Worm (Caenorhabditis elegans): ENCODE data around the gene epac-1.

The epac-1 gene

DNA sequence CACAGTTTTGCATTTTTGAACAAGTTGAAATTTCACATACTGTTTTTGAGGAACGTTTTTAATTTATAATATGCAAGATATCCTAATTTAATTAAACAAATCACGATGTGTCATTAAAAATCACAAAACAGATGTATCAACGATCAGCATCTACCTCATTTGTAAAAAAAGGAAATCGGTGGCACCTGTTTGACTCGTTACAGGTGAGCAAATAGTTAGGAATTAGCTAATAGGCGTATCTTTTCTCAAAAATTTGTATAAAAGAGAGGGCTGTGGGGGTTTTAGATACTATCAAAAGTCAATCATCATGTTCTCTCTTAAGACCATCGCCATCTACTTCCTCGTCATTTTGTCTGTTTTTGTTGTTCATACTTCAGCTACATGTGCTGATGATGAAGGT, 10.0 kb downstream of the epac-1 start, which contains the start of gene T20G5.8:
Gene T20G5.8, plus strand, starts transcription at position 301 of the 400 bp plus-strand sequence.
- TF ChIP-seq sup-37 (GFP tag; optimal IDR thresholded peaks at IDR 0.05) (no peak), efl-1 (optimal IDR thresholded peaks at IDR 0.05) (no peak), efl-1 (GFP tag; optimal IDR thresholded peaks at IDR 0.05 in 1 of 2) (no peak), isw-1 (GFP tag; IDR thresholded peaks at IDR 0.05) (no peak), ceh-82 (tag; optimal IDR thresholded peaks at IDR 0.05) (no peak), nhr-19 (GFP tag; conservative IDR thresholded peaks at IDR 0.05) (no peak), ztf-4 (tag; optimal IDR thresholded peaks at IDR 0.05) (no peak), lin-14 (GFP tag; optimal IDR thresholded peaks at IDR 0.05) (no peak), F16B12.6 (tag; optimal IDR thresholded peaks at IDR 0.05) (no peak), hlh-4 (tag; optimal IDR thresholded peaks at IDR 0.05) (no peak), vab-15 (tag; optimal IDR thresholded peaks at IDR 0.05) (no peak), swsn-7 (tag; optimal IDR thresholded peaks at IDR 0.05) (no peak), lir-3 (tag; optimal IDR thresholded peaks at IDR 0.05; ENCODE audit: poor library complexity) (no peak), ets-5 (GFP tag; IDR thresholded peaks at IDR 0.05) (no peak), sptf-1 (tag; optimal IDR thresholded peaks at IDR 0.05) (no peak), hpl-2 (GFP tag; optimal IDR thresholded peaks at IDR 0.05) (no peak), mep-1 (tag; optimal IDR thresholded peaks at IDR 0.05) (no peak), unc-86 (tag; optimal IDR thresholded peaks at IDR 0.05) (no peak), ztf-11 (tag; optimal IDR thresholded peaks at IDR 0.05) (no peak)

DNA sequence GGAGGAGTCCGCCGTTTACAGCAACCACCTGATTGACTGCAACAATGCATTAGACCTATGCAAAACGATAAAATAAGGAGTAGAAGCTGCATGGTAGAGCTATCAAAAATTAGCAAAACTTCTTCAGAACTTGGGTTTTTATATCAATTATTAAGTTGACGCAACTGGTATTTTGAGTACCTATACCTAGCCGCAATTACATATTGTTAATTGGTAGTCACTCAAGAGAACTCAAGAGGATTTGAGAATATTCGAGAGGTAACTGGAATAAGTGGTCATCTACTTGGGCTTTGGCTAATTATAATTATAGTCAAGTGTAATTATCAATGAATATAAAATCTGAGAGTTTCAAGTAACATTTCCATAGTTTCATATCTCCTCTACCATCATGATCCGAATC, 12.2 kb downstream of the epac-1 start, which contains the start of the genes T20G5.13 and T20G5.12:
Gene T20G5.13, minus strand, starts transcription at position 101 of the 400 bp plus-strand sequence.
Gene T20G5.12, plus strand, starts transcription at position 370 of the 400 bp plus-strand sequence.
- no peak for TF ChIP-seq lin-14 (GFP tag; optimal IDR thresholded peaks at IDR 0.05)
- TF ChIP-seq mdl-1 (tag; optimal IDR thresholded peaks at IDR 0.05) = no peak
- no peak for TF ChIP-seq skn-1 (tag; optimal IDR thresholded peaks at IDR 0.05)
- TF ChIP-seq nhr-71 (tag; optimal IDR thresholded peaks at IDR 0.05) = no peak
- no peak for TF ChIP-seq elt-3 (tag; optimal IDR thresholded peaks at IDR 0.05)
- no peak for TF ChIP-seq dsc-1 (tag; optimal IDR thresholded peaks at IDR 0.05)
- no peak for TF ChIP-seq mab-9 (GFP tag; IDR thresholded peaks at IDR 0.05)
- TF ChIP-seq egl-27 (tag; optimal IDR thresholded peaks at IDR 0.05) = no peak

DNA sequence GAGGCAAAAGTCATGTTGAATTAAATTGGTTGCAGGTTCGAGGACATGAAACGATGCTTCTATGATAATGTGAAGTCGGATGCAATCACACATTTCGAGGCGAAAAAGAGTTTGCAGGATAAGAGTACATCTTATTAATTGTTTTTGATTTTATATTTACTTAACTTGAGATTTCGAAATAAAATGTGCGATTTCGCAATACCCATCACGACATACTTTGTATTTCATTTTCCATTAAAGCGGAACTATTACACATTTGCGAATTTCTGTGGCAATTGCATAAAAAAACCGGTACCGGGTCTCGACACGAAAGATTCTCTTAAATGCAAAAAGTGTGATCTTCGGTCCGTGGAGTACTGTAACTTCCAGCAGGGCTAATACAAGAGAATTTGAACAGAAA, 13.4 kb downstream of the epac-1 start:
- no peak for TF ChIP-seq efl-1 (optimal IDR thresholded peaks at IDR 0.05)
- peak in 1 of 2 experiments; percentile 6 for TF ChIP-seq efl-1 (GFP tag; optimal IDR thresholded peaks at IDR 0.05 in 1 of 2)
- TF ChIP-seq zip-4 (GFP tag; optimal IDR thresholded peaks at IDR 0.05) = peak; percentile 90
- peak; percentile 50 for TF ChIP-seq skn-1 (tag; optimal IDR thresholded peaks at IDR 0.05)
- no peak for TF ChIP-seq ceh-82 (tag; optimal IDR thresholded peaks at IDR 0.05)

DNA sequence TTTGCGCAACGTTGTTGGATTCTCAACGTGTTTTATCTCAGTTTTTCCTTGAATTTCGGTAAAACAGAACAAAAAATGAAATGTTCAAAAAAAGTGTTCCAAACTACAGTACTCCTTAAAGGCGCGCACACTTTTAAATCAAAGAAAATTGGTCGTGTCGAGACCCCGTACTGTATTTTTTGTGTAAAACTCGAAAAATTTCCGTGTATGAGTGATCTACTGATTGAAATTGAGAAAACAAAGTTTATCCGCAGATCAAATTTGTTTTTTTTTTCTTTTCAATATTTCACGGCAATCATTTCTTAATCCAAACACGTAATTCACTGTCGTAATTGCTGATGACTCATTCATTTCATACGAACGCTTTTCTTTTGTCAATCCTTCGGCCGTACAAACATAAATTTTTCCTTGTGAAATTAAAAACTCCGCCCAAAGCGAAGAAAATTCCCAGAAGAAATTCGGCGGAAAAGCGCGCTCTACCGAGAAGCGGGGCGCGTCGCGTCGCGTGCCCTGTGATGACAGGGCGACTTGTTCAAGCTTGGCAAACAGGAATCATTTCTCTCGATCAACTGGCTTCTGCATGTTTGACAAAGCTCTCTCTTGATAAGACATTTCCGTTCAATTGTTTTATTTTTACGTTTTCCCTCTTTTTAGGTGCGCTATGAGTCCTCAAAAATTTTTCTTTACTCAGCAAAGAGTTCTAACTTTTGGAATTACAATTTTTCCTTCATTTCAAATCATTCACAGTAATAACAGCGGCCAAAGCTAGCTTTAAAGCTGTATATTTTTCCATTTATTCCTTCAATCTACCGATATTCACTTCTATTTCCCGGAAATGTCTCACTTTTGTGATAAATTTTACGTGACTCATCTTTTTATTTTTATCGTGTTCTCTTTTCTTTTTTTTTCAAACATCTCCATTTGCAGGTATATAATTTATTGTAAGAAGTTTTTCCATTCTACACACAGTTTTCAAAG, 14.2 kb downstream of the epac-1 start, which contains the start of gene chc-1:
Gene chc-1, plus strand, starts transcription at position 928 of the 978 bp plus-strand sequence.
- TF ChIP-seq ceh-88 (GFP tag; IDR thresholded peaks at IDR 0.05) = no peak
- peak; percentile 70 for TF ChIP-seq lin-15B (tag; optimal IDR thresholded peaks at IDR 0.05)
- TF ChIP-seq egl-13 (tag; optimal IDR thresholded peaks at IDR 0.05) = no peak
- TF ChIP-seq dpl-1 (GFP tag; optimal IDR thresholded peaks at IDR 0.05) = peak; percentile 17 to 51 (median 30)
- no peak for TF ChIP-seq unc-98 (GFP tag; IDR thresholded peaks at IDR 0.05)
- no peak for TF ChIP-seq grh-1 (GFP tag; IDR thresholded peaks at IDR 0.05)
- TF ChIP-seq lin-35 (GFP tag; optimal IDR thresholded peaks at IDR 0.05) = peak; percentile 45 to 57
- peak; percentile 19 for TF ChIP-seq C16A3.4 (tag; optimal IDR thresholded peaks at IDR 0.05)
- no peak for TF ChIP-seq fkh-10 (GFP tag; optimal IDR thresholded peaks at IDR 0.05)
- TF ChIP-seq efl-1 (optimal IDR thresholded peaks at IDR 0.05) = peak; percentile 26 to 35
- TF ChIP-seq efl-1 (GFP tag; optimal IDR thresholded peaks at IDR 0.05 in 1 of 2) = peak in 1 of 2 experiments; percentile 43
- TF ChIP-seq nhr-85 (tag) = peak; percentile 48
- TF ChIP-seq ceh-82 (tag; optimal IDR thresholded peaks at IDR 0.05) = peak in 1 of 3 experiments; percentile 57
- TF ChIP-seq zip-4 (GFP tag; optimal IDR thresholded peaks at IDR 0.05) = no peak
- no peak for TF ChIP-seq nhr-237 (tag; optimal IDR thresholded peaks at IDR 0.05)
- peak; percentile 17 for TF ChIP-seq nhr-71 (tag; optimal IDR thresholded peaks at IDR 0.05)
- peak in 1 of 2 experiments; percentile 71 for TF ChIP-seq lsy-2 (tag; optimal IDR thresholded peaks at IDR 0.05)
- peak in 1 of 2 experiments; percentile 18 for TF ChIP-seq mdl-1 (tag; optimal IDR thresholded peaks at IDR 0.05)
- no peak for TF ChIP-seq ceh-90 (tag; optimal IDR thresholded peaks at IDR 0.05)
- no peak for TF ChIP-seq mep-1 (tag; optimal IDR thresholded peaks at IDR 0.05)
- no peak for TF ChIP-seq C04F5.9 (tag; optimal IDR thresholded peaks at IDR 0.05)
- peak; percentile 12 for TF ChIP-seq nhr-47 (tag; optimal IDR thresholded peaks at IDR 0.05)
- TF ChIP-seq ets-5 (GFP tag; IDR thresholded peaks at IDR 0.05) = no peak
- TF ChIP-seq skn-1 (tag; optimal IDR thresholded peaks at IDR 0.05) = peak; percentile 12
- no peak for TF ChIP-seq ces-1 (GFP tag; optimal IDR thresholded peaks at IDR 0.05)

Measured in whole organism, L1 larva.